Fruit fly (Drosophila melanogaster): ENCODE data around the gene CG14424.

DNA sequence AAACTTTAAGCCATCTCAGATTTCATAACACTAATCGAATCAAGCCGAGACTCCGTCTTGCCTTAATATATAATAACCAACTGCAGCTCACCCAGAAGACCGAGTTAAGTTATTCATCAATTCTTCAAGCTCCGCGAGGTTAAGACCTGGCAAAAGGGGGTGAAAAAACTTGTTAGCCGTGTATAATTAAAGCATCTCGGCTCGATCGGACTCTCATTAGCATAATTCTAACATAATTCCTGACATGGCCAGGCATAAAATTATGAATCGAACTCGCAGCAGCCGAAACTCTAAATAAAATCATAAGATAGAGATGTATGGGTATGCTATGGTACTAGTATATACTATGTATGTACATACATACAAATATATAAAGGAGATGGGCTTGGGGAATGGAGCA lies 36.1 kb upstream of the CG14424 start:
- TF ChIP-seq Ets96B (tag; optimal IDR thresholded peaks at IDR 0.05) (no peak), svp (GFP tag) (no peak), fd59A (GFP tag; optimal IDR thresholded peaks at IDR 0.05) (no peak), Smox (GFP tag; optimal IDR thresholded peaks at IDR 0.05) (no peak), CG1621 (tag; optimal IDR thresholded peaks at IDR 0.05) (no peak), CG4318 (GFP tag; optimal IDR thresholded peaks at IDR 0.05) (no peak), CG8119 (GFP tag; IDR thresholded peaks at IDR 0.05) (no peak), Lpt (GFP tag; optimal IDR thresholded peaks at IDR 0.05) (no peak), OdsH (GFP tag; optimal IDR thresholded peaks at IDR 0.05) (no peak), CG6792 (GFP tag; optimal IDR thresholded peaks at IDR 0.05) (no peak)

All from whole organism, prepupa.